Worm (Caenorhabditis elegans): Measurements from ENCODE around the gene srh-246.

Gene srh-246

ce11 chrV:634855-635254, 22.7 kb downstream of the srh-246 start, which contains the start of gene F48G7.10:
TSS of gene F48G7.10 (minus strand) at chrV:634955.
- peak; percentile 58 for TF ChIP-seq nhr-85 (tag)
- TF ChIP-seq F16B12.6 (tag; optimal IDR thresholded peaks at IDR 0.05) = no peak

DNA sequence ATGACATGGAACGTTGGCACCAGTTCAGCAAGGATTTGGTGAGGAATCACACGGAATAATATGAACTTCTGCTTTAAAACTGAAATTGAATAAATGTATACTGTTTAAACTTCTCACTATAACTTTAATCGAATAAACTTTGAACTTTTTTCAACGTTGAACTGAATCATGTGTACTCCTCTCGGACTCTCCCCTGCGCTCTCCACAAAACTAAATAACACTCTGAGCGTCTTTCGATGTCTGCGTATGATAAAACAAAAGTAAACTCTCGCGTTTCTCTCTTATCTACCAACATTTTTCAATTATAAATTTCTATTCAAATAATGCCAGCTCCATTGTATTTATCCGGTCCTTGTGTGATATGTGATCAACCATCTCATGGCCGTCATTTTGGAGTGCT, 25.7 kb downstream of the srh-246 start:
- TF ChIP-seq snu-23 (GFP tag; optimal IDR thresholded peaks at IDR 0.05) = peak; percentile 30
- no peak for TF ChIP-seq nhr-71 (tag; optimal IDR thresholded peaks at IDR 0.05)
- no peak for TF ChIP-seq alr-1 (tag; optimal IDR thresholded peaks at IDR 0.05; ENCODE audit: borderline replicate concordance)
- peak in 1 of 2 experiments; percentile 32 for TF ChIP-seq lin-35 (GFP tag; optimal IDR thresholded peaks at IDR 0.05)
- TF ChIP-seq nhr-20 (tag; optimal IDR thresholded peaks at IDR 0.05) = peak; percentile 29
- TF ChIP-seq efl-1 (optimal IDR thresholded peaks at IDR 0.05) = peak; percentile 11 to 22
- peak in 1 of 2 experiments; percentile 62 for TF ChIP-seq efl-1 (GFP tag; optimal IDR thresholded peaks at IDR 0.05 in 1 of 2)

DNA sequence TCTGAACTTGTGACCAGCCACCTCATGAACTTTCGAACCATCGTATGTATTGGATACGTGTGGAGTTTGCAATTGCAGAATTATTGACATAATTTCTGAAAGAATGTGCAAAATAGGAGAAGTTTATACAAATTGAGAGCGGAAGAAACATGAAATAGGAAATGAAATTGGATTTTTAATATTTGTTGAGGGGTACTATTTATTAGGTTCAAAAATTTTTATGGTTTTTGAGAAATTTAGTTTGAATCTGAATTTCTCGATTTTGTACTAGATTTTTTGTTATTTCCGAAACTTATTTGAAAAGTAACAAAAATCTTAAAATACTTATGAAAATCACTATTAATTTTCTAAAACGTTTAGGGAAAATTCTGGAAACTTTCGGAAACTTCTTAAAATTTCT, 29.1 kb downstream of the srh-246 start, which contains the start of gene F48G7.9:
Gene F48G7.9 (minus strand): TSS at position 101 of the 400 bp plus-strand sequence.
- TF ChIP-seq egl-27 (tag; optimal IDR thresholded peaks at IDR 0.05) (no peak), unc-130 (tag; optimal IDR thresholded peaks at IDR 0.05) (no peak), lin-14 (GFP tag; optimal IDR thresholded peaks at IDR 0.05) (no peak), nhr-84 (tag; optimal IDR thresholded peaks at IDR 0.05) (no peak), F16B12.6 (tag; optimal IDR thresholded peaks at IDR 0.05) (no peak), pqm-1 (tag; optimal IDR thresholded peaks at IDR 0.05) (no peak), tlp-1 (tag; optimal IDR thresholded peaks at IDR 0.05) (no peak), nhr-85 (tag) (no peak), C34B4.2 (tag; optimal IDR thresholded peaks at IDR 0.05) (no peak), mdl-1 (tag; optimal IDR thresholded peaks at IDR 0.05) (no peak)

- no peak for TF ChIP-seq ama-1 (optimal IDR thresholded peaks at IDR 0.05)
- TF ChIP-seq nhr-237 (tag; optimal IDR thresholded peaks at IDR 0.05) = no peak
- TF ChIP-seq lin-35 (GFP tag; optimal IDR thresholded peaks at IDR 0.05) = no peak
- TF ChIP-seq dpl-1 (GFP tag; optimal IDR thresholded peaks at IDR 0.05) = no peak
- TF ChIP-seq ets-5 (GFP tag; IDR thresholded peaks at IDR 0.05) = no peak
- TF ChIP-seq lin-14 (GFP tag; optimal IDR thresholded peaks at IDR 0.05) = no peak
- no peak for TF ChIP-seq mdl-1 (tag; optimal IDR thresholded peaks at IDR 0.05)
- TF ChIP-seq aha-1 (tag; optimal IDR thresholded peaks at IDR 0.05) = no peak
- TF ChIP-seq ceh-82 (tag; optimal IDR thresholded peaks at IDR 0.05) = no peak
- no peak for TF ChIP-seq sup-37 (GFP tag; optimal IDR thresholded peaks at IDR 0.05)
- TF ChIP-seq lir-3 (tag; optimal IDR thresholded peaks at IDR 0.05; ENCODE audit: poor library complexity) = no peak
- TF ChIP-seq aly-2 (tag; optimal IDR thresholded peaks at IDR 0.05) = no peak
These were observed 30.0 kb downstream of the srh-246 start, which contains the start of gene F48G7.8 for ce11 chrV:627585-627984. TSS of gene F48G7.8 (minus strand) at chrV:627685.

- TF ChIP-seq vab-15 (tag; optimal IDR thresholded peaks at IDR 0.05) (no peak), nhr-12 (tag; optimal IDR thresholded peaks at IDR 0.05) (no peak), nhr-84 (tag; optimal IDR thresholded peaks at IDR 0.05) (no peak), nhr-237 (tag; optimal IDR thresholded peaks at IDR 0.05) (no peak), unc-62 (GFP tag; optimal IDR thresholded peaks at IDR 0.05) (no peak), tlp-1 (tag; optimal IDR thresholded peaks at IDR 0.05) (no peak), C16A3.4 (tag; optimal IDR thresholded peaks at IDR 0.05) (no peak), hlh-4 (tag; optimal IDR thresholded peaks at IDR 0.05) (no peak), pqm-1 (tag; optimal IDR thresholded peaks at IDR 0.05) (no peak), lsy-2 (tag; optimal IDR thresholded peaks at IDR 0.05) (no peak), mdl-1 (tag; optimal IDR thresholded peaks at IDR 0.05) (no peak), ceh-63 (GFP tag; optimal IDR thresholded peaks at IDR 0.05) (no peak), egl-13 (tag; optimal IDR thresholded peaks at IDR 0.05) (no peak), nhr-11 (tag; optimal IDR thresholded peaks at IDR 0.05) (no peak), aly-2 (tag; optimal IDR thresholded peaks at IDR 0.05) (no peak), lin-13 (GFP tag; optimal IDR thresholded peaks at IDR 0.05) (no peak)
These were observed 31.3 kb downstream of the srh-246 start, which contains the start of gene F48G7.7 for ce11 chrV:626321-626720. TSS of gene F48G7.7 (minus strand) at chrV:626421.
